Fruit fly (Drosophila melanogaster): Measurements from ENCODE around the gene Oat.

Gene Oat

DNA sequence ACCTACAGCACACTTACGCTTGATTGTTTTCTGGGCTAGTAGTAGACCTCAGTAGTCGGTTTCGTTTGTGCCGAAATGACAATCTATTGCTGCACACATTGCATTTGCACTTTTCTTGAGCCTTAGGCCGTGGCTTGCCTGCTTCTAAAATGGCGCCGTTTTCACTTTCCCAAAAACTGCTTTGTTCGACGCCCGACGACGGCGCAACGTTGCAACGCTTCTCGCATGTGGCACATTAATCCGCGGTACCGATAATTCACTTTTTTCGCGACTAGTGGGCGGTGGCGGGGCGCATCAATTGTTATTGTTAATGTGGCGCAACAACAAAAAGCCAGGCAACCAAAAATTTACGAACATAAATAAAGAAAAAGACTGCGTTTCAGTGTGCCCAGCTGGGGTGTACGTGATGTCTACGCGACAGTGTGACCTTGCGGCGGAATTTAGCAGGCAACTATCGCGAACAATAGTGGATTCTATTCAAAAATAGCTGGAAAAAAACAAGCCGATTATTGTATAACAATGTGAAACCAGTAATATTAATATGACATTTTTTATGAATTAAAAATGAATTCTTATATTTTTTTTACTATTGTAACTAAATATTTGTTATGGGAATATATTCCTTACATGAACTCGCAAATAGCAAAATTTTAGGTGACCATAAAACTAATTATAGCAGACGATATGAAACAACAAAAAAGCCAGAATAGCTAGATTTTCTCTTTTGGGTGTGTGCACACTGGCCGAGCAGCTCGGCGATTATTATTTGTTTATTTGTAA lies 51.1 kb downstream of the Oat start, which contains the start of the genes ash1 and Taf6 (continued):
- TF ChIP-seq da (GFP tag; optimal IDR thresholded peaks at IDR 0.05) (no peak), CG15011 (GFP tag; optimal IDR thresholded peaks at IDR 0.05) (no peak), Meics (GFP tag; optimal IDR thresholded peaks at IDR 0.05) (no peak), row (GFP tag; IDR thresholded peaks at IDR 0.05) (peak; percentile 88), crp (GFP tag; optimal IDR thresholded peaks at IDR 0.05) (peak in 1 of 2 experiments; percentile 29), Ets97D (GFP tag; optimal IDR thresholded peaks at IDR 0.05) (peak; percentile 20), CG6854 (GFP tag; optimal IDR thresholded peaks at IDR 0.05) (no peak), ab (GFP tag; optimal IDR thresholded peaks at IDR 0.05) (no peak), CG15479 (GFP tag; optimal IDR thresholded peaks at IDR 0.05) (peak; percentile 37), Nf-YB (GFP tag; optimal IDR thresholded peaks at IDR 0.05) (no peak), Sry-δ (GFP tag; optimal IDR thresholded peaks at IDR 0.05) (peak; percentile 59), Nf-YC (tag; optimal IDR thresholded peaks at IDR 0.05) (no peak), Mes4 (GFP tag; optimal IDR thresholded peaks at IDR 0.05) (no peak), phol (tag; optimal IDR thresholded peaks at IDR 0.05) (peak; percentile 71), CG14860 (GFP tag; IDR thresholded peaks at IDR 0.05; ENCODE audit: partially characterized antibody) (peak; percentile 50; the same call in 1 of the 3 replicates), Dp (GFP tag; optimal IDR thresholded peaks at IDR 0.05) (peak; percentile 18), CG11398 (GFP tag; optimal IDR thresholded peaks at IDR 0.05) (no peak), az2 (GFP tag; optimal IDR thresholded peaks at IDR 0.05) (no peak), scrt (GFP tag; optimal IDR thresholded peaks at IDR 0.05) (no peak), CG14710 (tag; optimal IDR thresholded peaks at IDR 0.05) (peak; percentile 100), zfh2 (GFP tag; optimal IDR thresholded peaks at IDR 0.05) (no peak), ken (GFP tag; IDR thresholded peaks at IDR 0.05) (no peak), sens-2 (GFP tag; IDR thresholded peaks at IDR 0.05) (no peak), Dref (GFP tag; IDR thresholded peaks at IDR 0.05) (peak; percentile 30; the same call in 1 of the 2 replicates), CG7556 (GFP tag; optimal IDR thresholded peaks at IDR 0.05) (no peak), br (optimal IDR thresholded peaks at IDR 0.05) (no peak), pho (GFP tag; optimal IDR thresholded peaks at IDR 0.05) (no peak), chif (GFP tag; optimal IDR thresholded peaks at IDR 0.05) (no peak), CG9797 (GFP tag; optimal IDR thresholded peaks at IDR 0.05) (peak; percentile 91), Eip74EF (GFP tag; optimal IDR thresholded peaks at IDR 0.05) (no peak), cg (GFP tag; optimal IDR thresholded peaks at IDR 0.05) (no peak), wek (GFP tag; optimal IDR thresholded peaks at IDR 0.05) (no peak), CTCF (GFP tag; optimal IDR thresholded peaks at IDR 0.05) (no peak), BtbVII (GFP tag; optimal IDR thresholded peaks at IDR 0.05) (no peak), pita (GFP tag; optimal IDR thresholded peaks at IDR 0.05) (no peak), CG9727 (GFP tag; optimal IDR thresholded peaks at IDR 0.05) (peak; percentile 5), CG30403 (GFP tag; optimal IDR thresholded peaks at IDR 0.05) (peak; percentile 30), hth (optimal IDR thresholded peaks at IDR 0.05) (no peak), CG1792 (GFP tag; optimal IDR thresholded peaks at IDR 0.05) (no peak), CG6813 (GFP tag; optimal IDR thresholded peaks at IDR 0.05) (no peak), emc (GFP tag; optimal IDR thresholded peaks at IDR 0.05) (no peak), chn (GFP tag; optimal IDR thresholded peaks at IDR 0.05) (no peak), CG12391 (tag; optimal IDR thresholded peaks at IDR 0.05) (peak; percentile 56), gce (GFP tag; IDR thresholded peaks at IDR 0.05) (no peak), CG6175 (GFP tag; IDR thresholded peaks at IDR 0.05) (no peak), sr (GFP tag; IDR thresholded peaks at IDR 0.05) (no peak), CG13123 (GFP tag; optimal IDR thresholded peaks at IDR 0.05) (no peak), CG4617 (GFP tag; optimal IDR thresholded peaks at IDR 0.05; ENCODE audit: borderline replicate concordance) (peak; percentile 67), lmd (GFP tag; IDR thresholded peaks at IDR 0.05) (no peak), CG9932 (GFP tag; IDR thresholded peaks at IDR 0.05) (no peak; the same call in 1 of the 2 replicates), Vsx1 (GFP tag; optimal IDR thresholded peaks at IDR 0.05) (no peak)

All from whole organism, embryonic.